Worm (Caenorhabditis elegans): Measurements from ENCODE around the gene F52D10.4.
A peak's percentile ranks its signal among the peaks of the same experiment; 100 is the strongest.

F52D10.4 gene

ce11 chrX:11592539-11592938 lies 24.7 kb upstream of the F52D10.4 start:
- TF ChIP-seq ceh-28 (tag; optimal IDR thresholded peaks at IDR 0.05) (no peak), nhr-76 (tag; optimal IDR thresholded peaks at IDR 0.05) (no peak), nhr-11 (tag; optimal IDR thresholded peaks at IDR 0.05) (no peak), lsy-12 (tag; optimal IDR thresholded peaks at IDR 0.05) (no peak), ceh-82 (tag; optimal IDR thresholded peaks at IDR 0.05) (no peak), pha-4 (tag; optimal IDR thresholded peaks at IDR 0.05) (no peak), nhr-77 (tag; optimal IDR thresholded peaks at IDR 0.05) (no peak), skn-1 (tag; optimal IDR thresholded peaks at IDR 0.05) (no peak)

ce11 chrX:11596876-11597275 lies 20.4 kb upstream of the F52D10.4 start:
- TF ChIP-seq nhr-77 (tag; optimal IDR thresholded peaks at IDR 0.05), result no peak
- TF ChIP-seq tbx-2 (tag; optimal IDR thresholded peaks at IDR 0.05), result no peak
- TF ChIP-seq ztf-4 (tag; optimal IDR thresholded peaks at IDR 0.05), result no peak
- no peak for TF ChIP-seq ama-1 (optimal IDR thresholded peaks at IDR 0.05)
- no peak for TF ChIP-seq nhr-28 (tag; optimal IDR thresholded peaks at IDR 0.05)
- no peak for TF ChIP-seq lsy-12 (tag; optimal IDR thresholded peaks at IDR 0.05)
- TF ChIP-seq jun-1 (tag; optimal IDR thresholded peaks at IDR 0.05), result no peak
- TF ChIP-seq mdl-1 (tag; optimal IDR thresholded peaks at IDR 0.05), result no peak
- TF ChIP-seq fos-1 (tag; optimal IDR thresholded peaks at IDR 0.05), result no peak
- TF ChIP-seq ztf-11 (tag; optimal IDR thresholded peaks at IDR 0.05), result no peak

ce11 chrX:11598839-11599238 lies 18.4 kb upstream of the F52D10.4 start:
- TF ChIP-seq egl-27 (tag; optimal IDR thresholded peaks at IDR 0.05) (no peak), elt-1 (tag; optimal IDR thresholded peaks at IDR 0.05) (no peak), nhr-67 (tag; optimal IDR thresholded peaks at IDR 0.05) (no peak), elt-3 (tag; optimal IDR thresholded peaks at IDR 0.05) (no peak), R02D3.7 (tag; optimal IDR thresholded peaks at IDR 0.05) (no peak), snpc-4 (tag; optimal IDR thresholded peaks at IDR 0.05) (no peak), jun-1 (tag; optimal IDR thresholded peaks at IDR 0.05) (no peak), fos-1 (tag; optimal IDR thresholded peaks at IDR 0.05) (no peak)

- peak; percentile 38 for TF ChIP-seq hmg-11 (tag; optimal IDR thresholded peaks at IDR 0.05)
- no peak for TF ChIP-seq aly-2 (tag; optimal IDR thresholded peaks at IDR 0.05)
- TF ChIP-seq elt-3 (tag; optimal IDR thresholded peaks at IDR 0.05), result no peak
- no peak for TF ChIP-seq egl-27 (tag; optimal IDR thresholded peaks at IDR 0.05)
Observed at ce11 chrX:11600488-11601106, 16.7 kb upstream of the F52D10.4 start.

- TF ChIP-seq ztf-4 (tag; optimal IDR thresholded peaks at IDR 0.05) (peak; percentile 45), nhr-28 (tag; optimal IDR thresholded peaks at IDR 0.05) (no peak), lsy-12 (tag; optimal IDR thresholded peaks at IDR 0.05) (peak; percentile 67), mml-1 (tag; optimal IDR thresholded peaks at IDR 0.05) (no peak), zag-1 (tag; optimal IDR thresholded peaks at IDR 0.05) (no peak), tbx-2 (tag; optimal IDR thresholded peaks at IDR 0.05) (peak; percentile 55), nhr-76 (tag; optimal IDR thresholded peaks at IDR 0.05) (no peak), ama-1 (optimal IDR thresholded peaks at IDR 0.05) (peak; percentile 92), R02D3.7 (tag; optimal IDR thresholded peaks at IDR 0.05) (peak; percentile 23), pha-4 (tag; optimal IDR thresholded peaks at IDR 0.05) (peak; percentile 5), skn-1 (tag; optimal IDR thresholded peaks at IDR 0.05) (peak; percentile 10), aly-2 (tag; optimal IDR thresholded peaks at IDR 0.05) (peak; percentile 65), elt-2 (tag; optimal IDR thresholded peaks at IDR 0.05) (peak; percentile 45), egl-5 (tag; optimal IDR thresholded peaks at IDR 0.05) (no peak), hmg-11 (tag; optimal IDR thresholded peaks at IDR 0.05) (no peak), ztf-11 (tag; optimal IDR thresholded peaks at IDR 0.05) (no peak), nhr-11 (tag; optimal IDR thresholded peaks at IDR 0.05) (no peak), fkh-2 (tag; optimal IDR thresholded peaks at IDR 0.05) (no peak), fkh-10 (GFP tag; optimal IDR thresholded peaks at IDR 0.05) (no peak), ceh-28 (tag; optimal IDR thresholded peaks at IDR 0.05) (peak; percentile 69), pqm-1 (tag; optimal IDR thresholded peaks at IDR 0.05) (no peak), jun-1 (tag; optimal IDR thresholded peaks at IDR 0.05) (peak; percentile 67), nhr-25 (tag; optimal IDR thresholded peaks at IDR 0.05) (peak; percentile 63), eor-1 (tag; optimal IDR thresholded peaks at IDR 0.05) (no peak), unc-39 (tag; optimal IDR thresholded peaks at IDR 0.05) (no peak), fos-1 (tag; optimal IDR thresholded peaks at IDR 0.05) (peak; percentile 13), elt-3 (tag; optimal IDR thresholded peaks at IDR 0.05) (no peak), egl-27 (tag; optimal IDR thresholded peaks at IDR 0.05) (no peak), nhr-77 (tag; optimal IDR thresholded peaks at IDR 0.05) (peak; percentile 67), sea-2 (GFP tag; optimal IDR thresholded peaks at IDR 0.05) (no peak), ceh-9 (tag; optimal IDR thresholded peaks at IDR 0.05) (no peak), nhr-67 (tag; optimal IDR thresholded peaks at IDR 0.05) (no peak), nhr-237 (tag; optimal IDR thresholded peaks at IDR 0.05) (no peak), ceh-82 (tag; optimal IDR thresholded peaks at IDR 0.05) (peak; percentile 28), lin-39 (tag; optimal IDR thresholded peaks at IDR 0.05) (no peak), nhr-23 (tag; optimal IDR thresholded peaks at IDR 0.05) (peak; percentile 48), lin-15B (tag; optimal IDR thresholded peaks at IDR 0.05) (no peak)
Observed at ce11 chrX:11603234-11604108, 13.8 kb upstream of the F52D10.4 start.

Measured in whole organism, L3 larva.